Worm (Caenorhabditis elegans): ENCODE results near the gene srg-57.

The srg-57 gene

DNA sequence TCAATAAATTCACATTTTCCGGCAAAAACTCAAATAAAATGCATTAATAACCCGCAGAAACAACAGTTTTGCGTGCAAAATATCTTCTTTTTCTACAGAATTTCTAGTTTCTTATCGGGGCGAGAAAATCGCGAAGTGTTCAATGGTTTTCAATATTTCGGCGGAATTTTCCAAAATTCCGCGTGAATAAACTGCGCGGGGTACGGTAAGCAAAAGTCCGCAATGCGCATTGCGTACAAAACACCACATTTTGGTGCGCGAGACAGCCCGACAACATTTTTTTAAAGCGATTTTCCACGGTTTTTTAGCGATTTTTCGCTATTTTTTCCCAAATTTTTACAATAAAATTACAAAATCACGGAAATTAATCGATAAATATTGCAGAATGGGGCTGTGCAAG lies 39.9 kb downstream of the srg-57 start, which contains the start of gene Y45G12B.2 (continued):
- no peak for TF ChIP-seq snpc-4 (GFP tag; optimal IDR thresholded peaks at IDR 0.05)
- peak in 2 of 4 experiments; percentile 58 to 69 for TF ChIP-seq snpc-4 (tag; optimal IDR thresholded peaks at IDR 0.05)
- no peak for TF ChIP-seq zim-3 (tag; optimal IDR thresholded peaks at IDR 0.05)
- TF ChIP-seq lin-40 (tag; optimal IDR thresholded peaks at IDR 0.05) = peak; percentile 37
- no peak for TF ChIP-seq repo-1 (tag; optimal IDR thresholded peaks at IDR 0.05)
- TF ChIP-seq bed-1 (GFP tag; IDR thresholded peaks at IDR 0.05) = no peak
- TF ChIP-seq unc-62 (GFP tag; optimal IDR thresholded peaks at IDR 0.05) = no peak

ce11 chrV:2691703-2692102 lies 42.6 kb downstream of the srg-57 start:
- peak; percentile 55; the same call in 1 of the 2 replicates for TF ChIP-seq mcd-1 (GFP tag; IDR thresholded peaks at IDR 0.05)

- TF ChIP-seq madf-6 (GFP tag; IDR thresholded peaks at IDR 0.05) (peak; percentile 67), F37B4.10 (GFP tag; IDR thresholded peaks at IDR 0.05) (no peak), F33H1.4 (GFP tag; IDR thresholded peaks at IDR 0.05) (0 out of 2 replicates have a peak, but pooled peaks have one; percentile 26), madf-8 (GFP tag; conservative IDR thresholded peaks at IDR 0.05) (peak; percentile 45), efl-1 (GFP tag; optimal IDR thresholded peaks at IDR 0.05) (peak; percentile 58), lsy-27 (tag; optimal IDR thresholded peaks at IDR 0.05; ENCODE audit: borderline replicate concordance, insufficient read depth) (no peak), xnd-1 (tag; optimal IDR thresholded peaks at IDR 0.05) (peak; percentile 42)
These were observed 43.3 kb downstream of the srg-57 start for ce11 chrV:2690948-2691347.

ce11 chrV:2690478-2690877 lies 43.8 kb downstream of the srg-57 start:
- TF ChIP-seq rpc-1 (optimal IDR thresholded peaks at IDR 0.05) (no peak), rpc-1 (tag; optimal IDR thresholded peaks at IDR 0.05) (no peak), attf-6 (GFP tag; IDR thresholded peaks at IDR 0.05) (no peak), zfh-2 (GFP tag; conservative IDR thresholded peaks at IDR 0.05) (peak; percentile 63), F52B5.7 (tag; optimal IDR thresholded peaks at IDR 0.05) (no peak), T26A5.8 (tag; optimal IDR thresholded peaks at IDR 0.05) (no peak), snpc-4 (GFP tag; optimal IDR thresholded peaks at IDR 0.05) (no peak), snpc-4 (tag; optimal IDR thresholded peaks at IDR 0.05) (no peak), ztf-28 (GFP tag; IDR thresholded peaks at IDR 0.05) (no peak)

DNA sequence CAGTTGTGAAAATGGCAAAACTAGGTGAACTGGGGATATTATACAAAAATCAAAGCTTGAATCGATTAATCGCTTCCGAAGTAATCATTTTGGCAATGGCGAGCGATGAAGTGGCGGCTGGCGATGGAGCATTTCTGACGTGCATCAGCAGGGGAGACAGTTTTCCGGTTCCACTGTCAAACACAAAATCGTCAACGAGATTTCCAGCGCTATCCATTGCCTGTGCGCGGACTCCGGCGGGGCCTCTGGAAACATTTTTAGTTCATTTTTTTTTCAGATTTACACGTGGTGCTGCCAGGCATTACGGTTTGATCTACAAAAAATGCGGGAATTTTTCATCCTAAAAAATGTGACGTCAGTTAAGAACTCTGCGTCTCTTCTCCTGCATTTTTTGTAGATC lies 45.7 kb downstream of the srg-57 start:
- TF ChIP-seq madf-10 (tag; optimal IDR thresholded peaks at IDR 0.05) = no peak
- TF ChIP-seq mel-28 (tag; optimal IDR thresholded peaks at IDR 0.05; ENCODE audit: borderline replicate concordance) = no peak
- TF ChIP-seq ceh-27 (GFP tag; optimal IDR thresholded peaks at IDR 0.05) = no peak
- TF ChIP-seq F57C9.4 (tag; optimal IDR thresholded peaks at IDR 0.05) = no peak
- no peak for TF ChIP-seq F52B5.7 (tag; optimal IDR thresholded peaks at IDR 0.05)
- no peak for TF ChIP-seq dox-1 (GFP tag; IDR thresholded peaks at IDR 0.05)
- TF ChIP-seq lin-26 (GFP tag; IDR thresholded peaks at IDR 0.05) = no peak
- TF ChIP-seq Y95B8A.8 (GFP tag; IDR thresholded peaks at IDR 0.05) = 0 out of 2 replicates have a peak, but pooled peaks have one; percentile 5
- peak; percentile 63; the same call in 1 of the 2 replicates for TF ChIP-seq Y53G8AR.9 (GFP tag; conservative IDR thresholded peaks at IDR 0.05)
- TF ChIP-seq dpl-1 (GFP tag; optimal IDR thresholded peaks at IDR 0.05) = no peak
- TF ChIP-seq zfh-2 (GFP tag; conservative IDR thresholded peaks at IDR 0.05) = no peak
- no peak for TF ChIP-seq unc-62 (GFP tag; optimal IDR thresholded peaks at IDR 0.05)
- TF ChIP-seq ztf-25 (GFP tag; IDR thresholded peaks at IDR 0.05) = 0 out of 2 replicates have a peak, but pooled peaks have one; percentile 60
- TF ChIP-seq tbp1 (GFP tag; optimal IDR thresholded peaks at IDR 0.05) = no peak
- no peak for TF ChIP-seq athp-1 (tag; optimal IDR thresholded peaks at IDR 0.05)
- no peak for TF ChIP-seq tlf-1 (GFP tag; optimal IDR thresholded peaks at IDR 0.05)
- TF ChIP-seq akir-1 (GFP tag; optimal IDR thresholded peaks at IDR 0.05) = no peak
- TF ChIP-seq nhr-179 (tag; optimal IDR thresholded peaks at IDR 0.05) = no peak
- TF ChIP-seq chd-7 (tag; optimal IDR thresholded peaks at IDR 0.05) = no peak
- no peak for TF ChIP-seq ztf-3 (GFP tag; optimal IDR thresholded peaks at IDR 0.05)
- 0 out of 2 replicates have a peak, but pooled peaks have one; percentile 14 for TF ChIP-seq C06A6.2 (GFP tag; conservative IDR thresholded peaks at IDR 0.05)
- TF ChIP-seq nfyb-1 (GFP tag; IDR thresholded peaks at IDR 0.05) = 0 out of 2 replicates have a peak, but pooled peaks have one; percentile 10

All from whole organism, young adult.